Worm (Caenorhabditis elegans) whole organism, L4/young adult: Measurements from ENCODE around the gene irld-15.

Experiments
- W03F9.2 ChIP-seq: fragments of 150-350 bp; optimal IDR thresholded peaks from 2 replicates; lab custom pipeline; 2014; ENCODE audit warnings: missing biosample characterization, missing genetic modification characterization
- him-1 ChIP-seq: sonication (generic microtip); optimal IDR thresholded peaks from 2 replicates; lab custom pipeline; 2016; ENCODE audit warnings: missing genotype, missing genetic modification reagents, missing genetic modification characterization, missing compliant biosample characterization

DNA sequence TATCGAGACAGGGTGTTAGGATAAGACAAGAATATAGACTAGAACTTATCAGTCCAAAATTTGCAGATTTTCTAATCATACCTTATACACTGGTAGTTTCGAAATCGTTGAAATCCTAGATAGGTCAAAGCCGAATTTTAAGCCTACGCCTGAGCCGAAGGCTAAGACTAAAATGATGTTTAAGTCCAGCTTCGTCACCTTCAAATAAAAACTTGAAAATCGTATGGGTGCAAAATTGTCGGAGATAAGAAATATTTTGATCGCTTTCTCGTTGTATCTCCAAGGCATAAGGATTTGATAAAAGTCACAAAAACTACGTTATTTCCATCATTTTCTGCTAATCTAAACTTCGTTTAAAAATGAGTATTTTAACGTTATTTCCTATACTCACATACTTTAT lies 43.0 kb downstream of the irld-15 start, which contains the start of gene F41B5.12:
- TF ChIP-seq him-1 (tag; lab: Kevin White, UChicago), result no peak
- no peak for TF ChIP-seq W03F9.2
